Fruit fly (Drosophila melanogaster): ENCODE data around the gene Fadd.

Fadd gene

DNA sequence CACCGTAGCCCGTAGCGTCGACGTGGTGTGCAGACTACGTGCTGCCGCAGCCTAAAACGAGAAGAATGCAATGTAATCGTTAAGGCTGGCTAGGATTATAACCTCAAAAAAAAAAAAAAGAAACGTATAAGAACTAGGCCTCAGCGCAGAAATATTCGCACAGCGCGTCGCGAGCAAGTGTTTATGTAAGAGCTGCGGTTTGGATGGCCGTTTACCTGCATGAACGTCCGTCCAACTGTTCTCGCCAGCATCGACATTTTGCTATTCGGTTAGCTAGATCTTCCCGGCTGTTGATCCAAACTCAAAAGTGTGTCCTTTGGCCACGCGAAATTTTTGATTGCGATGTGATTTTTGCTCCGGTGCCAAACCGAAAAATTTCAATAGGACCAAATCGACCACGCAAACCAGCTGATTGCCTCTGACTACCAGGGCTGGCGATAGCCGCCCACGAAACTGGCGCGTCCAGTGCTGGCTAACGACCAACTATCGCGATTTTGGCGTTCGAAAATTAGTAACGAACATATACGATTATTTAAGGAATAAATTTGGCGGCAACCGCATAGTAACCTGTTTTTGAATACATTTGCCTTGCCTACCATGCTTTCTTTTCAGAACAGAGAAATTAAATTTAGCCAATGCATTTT lies 15.4 kb upstream of the Fadd start, which contains the start of gene Idh3b (continued):
- TF ChIP-seq knrl (GFP tag; IDR thresholded peaks at IDR 0.05; ENCODE audit: partially characterized antibody) (peak; percentile 94), CG2875 (GFP tag; optimal IDR thresholded peaks at IDR 0.05) (no peak), sim (GFP tag; IDR thresholded peaks at IDR 0.05) (no peak), chinmo (GFP tag; IDR thresholded peaks at IDR 0.05; ENCODE audit: partially characterized antibody) (peak; percentile 91; the same call in 3 of the 4 replicates), tio (GFP tag; optimal IDR thresholded peaks at IDR 0.05) (no peak), Hr39 (optimal IDR thresholded peaks at IDR 0.05) (no peak), CG32767 (GFP tag; IDR thresholded peaks at IDR 0.05) (no peak), Chrac-16 (GFP tag; optimal IDR thresholded peaks at IDR 0.05) (peak; percentile 69), CG9215 (GFP tag; IDR thresholded peaks at IDR 0.05) (no peak), CG8765 (GFP tag; IDR thresholded peaks at IDR 0.05) (no peak), CG1647 (GFP tag; optimal IDR thresholded peaks at IDR 0.05) (peak; percentile 59), Opbp (GFP tag; IDR thresholded peaks at IDR 0.05; ENCODE audit: partially characterized antibody) (peak; percentile 97), dimm (GFP tag; IDR thresholded peaks at IDR 0.05) (no peak), ranshi (GFP tag; IDR thresholded peaks at IDR 0.05) (no peak), CG1024 (GFP tag; IDR thresholded peaks at IDR 0.05) (peak; percentile 15; the same call in 1 of the 2 replicates), D19B (GFP tag; optimal IDR thresholded peaks at IDR 0.05) (peak; percentile 29), Oaz (GFP tag; IDR thresholded peaks at IDR 0.05) (no peak), CG11093 (GFP tag; IDR thresholded peaks at IDR 0.05) (peak; percentile 38; the same call in 1 of the 3 replicates), CG6683 (GFP tag; optimal IDR thresholded peaks at IDR 0.05) (no peak), ac (GFP tag; optimal IDR thresholded peaks at IDR 0.05) (no peak), scrt (GFP tag; optimal IDR thresholded peaks at IDR 0.05) (peak; percentile 55), tna (GFP tag; IDR thresholded peaks at IDR 0.05; ENCODE audit: partially characterized antibody) (peak; percentile 87), CG14050 (GFP tag; IDR thresholded peaks at IDR 0.05) (peak; percentile 48; the same call in 2 of the 3 replicates), CG16863 (GFP tag; optimal IDR thresholded peaks at IDR 0.05) (no peak), CG10979 (tag; optimal IDR thresholded peaks at IDR 0.05) (no peak), Xbp1 (GFP tag; optimal IDR thresholded peaks at IDR 0.05) (peak; percentile 76), CG31441 (GFP tag; IDR thresholded peaks at IDR 0.05) (no peak), bigmax (GFP tag; optimal IDR thresholded peaks at IDR 0.05) (peak; percentile 39), kay (GFP tag; optimal IDR thresholded peaks at IDR 0.05) (peak; percentile 20), cg (GFP tag; optimal IDR thresholded peaks at IDR 0.05) (no peak), dmrt11E (tag; optimal IDR thresholded peaks at IDR 0.05) (peak; percentile 20), trem (tag; optimal IDR thresholded peaks at IDR 0.05) (peak; percentile 74), row (GFP tag; IDR thresholded peaks at IDR 0.05) (peak; percentile 94), CG2129 (GFP tag; IDR thresholded peaks at IDR 0.05; ENCODE audit: partially characterized antibody) (peak; percentile 92), Abd-B (GFP tag; optimal IDR thresholded peaks at IDR 0.05) (no peak), CG17359 (tag; optimal IDR thresholded peaks at IDR 0.05) (no peak), CG11504 (tag; optimal IDR thresholded peaks at IDR 0.05) (no peak), br (optimal IDR thresholded peaks at IDR 0.05) (no peak), CG18011 (GFP tag; optimal IDR thresholded peaks at IDR 0.05) (peak; percentile 39), gsb-n (tag; optimal IDR thresholded peaks at IDR 0.05) (no peak), CG11560 (tag; IDR thresholded peaks at IDR 0.05) (no peak), CG10565 (GFP tag; optimal IDR thresholded peaks at IDR 0.05) (no peak), CG17361 (GFP tag; IDR thresholded peaks at IDR 0.05) (no peak), fd3F (GFP tag; optimal IDR thresholded peaks at IDR 0.05) (peak; percentile 26), pnt (GFP tag; optimal IDR thresholded peaks at IDR 0.05) (peak; percentile 33), CG6689 (GFP tag; IDR thresholded peaks at IDR 0.05) (no peak), jigr1 (GFP tag; IDR thresholded peaks at IDR 0.05) (no peak; the same call in 2 of the 3 replicates), schlank (tag; optimal IDR thresholded peaks at IDR 0.05) (peak; percentile 24), CG7357 (GFP tag; IDR thresholded peaks at IDR 0.05) (0 out of 3 replicates have a peak, but pooled peaks have one; percentile 39), sisA (GFP tag; IDR thresholded peaks at IDR 0.05) (no peak; the same call in 1 of the 2 replicates)

All from whole organism, embryonic.